Comparison of ENCODE assay signal across 3 fruit fly cellular contexts in the genomic region with DNA sequence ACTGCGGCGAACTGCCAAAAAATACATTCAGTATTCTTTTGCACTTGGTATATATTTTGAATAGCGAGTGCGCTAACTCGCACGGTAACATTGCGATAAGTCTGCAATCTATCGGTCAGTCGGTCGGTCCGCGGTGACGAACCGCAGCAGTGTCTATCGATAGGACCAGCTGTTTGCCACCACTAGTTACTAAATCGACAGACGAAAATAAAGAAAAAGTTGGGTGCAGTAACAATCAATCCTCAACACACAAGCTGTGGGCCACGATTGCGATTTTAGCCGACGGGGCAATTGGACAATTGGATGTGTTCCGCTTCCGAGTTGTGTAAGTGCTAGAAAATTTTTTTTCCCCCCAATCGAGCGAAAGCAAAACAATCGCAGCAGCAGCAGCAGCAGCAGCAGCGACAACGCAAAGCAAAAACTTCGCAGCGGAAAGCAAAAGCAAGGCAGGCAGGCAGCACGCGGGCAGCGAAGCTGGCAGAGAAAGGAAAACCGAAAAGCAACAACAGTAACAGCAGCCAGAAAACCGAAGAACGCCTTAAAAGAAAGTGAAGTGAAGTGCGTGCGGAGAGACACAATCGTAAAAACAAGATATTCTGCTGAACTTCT.
TF ChIP-seq lines count a peak whose summit lies in the region.

A gene (plus strand): TSS at position 96 of the 609 bp plus-strand sequence.

TF ChIP-seq in whole organism, adult, 20 proteins besides CTCF, POLR2A, EP300 and RAD21 (continued from another document):
- no peak for TF ChIP-seq CG12768 (GFP tag; optimal IDR thresholded peaks at IDR 0.05; lab: Kevin White, UChicago)
- peak; percentile 73 for TF ChIP-seq bab1 (GFP tag; optimal IDR thresholded peaks at IDR 0.05; lab: Kevin White, UChicago)
- peak; percentile 1 for TF ChIP-seq CG11617 (GFP tag; optimal IDR thresholded peaks at IDR 0.05; lab: Kevin White, UChicago)

TF ChIP-seq in whole organism, embryonic, 481 proteins besides CTCF, POLR2A, EP300 and RAD21 (continued from another document and continues in another):
- TF ChIP-seq Fer1 (GFP tag; optimal IDR thresholded peaks at IDR 0.05; lab: Kevin White, UChicago) = peak; percentile 47
- TF ChIP-seq CG6791 (GFP tag; IDR thresholded peaks at IDR 0.05; lab: Robert Waterston, UW; ENCODE audit: partially characterized antibody) = peak; percentile 95
- TF ChIP-seq cato (GFP tag; optimal IDR thresholded peaks at IDR 0.05; lab: Kevin White, UChicago; ENCODE audit: borderline replicate concordance) = no peak
- TF ChIP-seq gem (tag; optimal IDR thresholded peaks at IDR 0.05; lab: Kevin White, UChicago) = no peak
- no peak for TF ChIP-seq sima (GFP tag; optimal IDR thresholded peaks at IDR 0.05; lab: Kevin White, UChicago)
- TF ChIP-seq cwo (GFP tag; optimal IDR thresholded peaks at IDR 0.05; lab: Kevin White, UChicago) = no peak
- no peak for TF ChIP-seq CG12071 (GFP tag; optimal IDR thresholded peaks at IDR 0.05; lab: Kevin White, UChicago)
- TF ChIP-seq dan (GFP tag; IDR thresholded peaks at IDR 0.05; lab: Robert Waterston, UW) = no peak
- TF ChIP-seq Doc3 (GFP tag; IDR thresholded peaks at IDR 0.05; lab: Robert Waterston, UW; ENCODE audit: partially characterized antibody) = peak; percentile 72
- TF ChIP-seq prd (optimal IDR thresholded peaks at IDR 0.05; lab: Kevin White, UChicago) = no peak
- no peak for TF ChIP-seq prd (GFP tag; IDR thresholded peaks at IDR 0.05; lab: Robert Waterston, UW)
- no peak for TF ChIP-seq CG5180 (GFP tag; optimal IDR thresholded peaks at IDR 0.05; lab: Kevin White, UChicago)
- TF ChIP-seq fd96Cb (tag; optimal IDR thresholded peaks at IDR 0.05; lab: Kevin White, UChicago) = no peak
- no peak for TF ChIP-seq CG18262 (tag; optimal IDR thresholded peaks at IDR 0.05; lab: Kevin White, UChicago)
- no peak for TF ChIP-seq CG10979 (tag; optimal IDR thresholded peaks at IDR 0.05; lab: Kevin White, UChicago)
- TF ChIP-seq sob (GFP tag; IDR thresholded peaks at IDR 0.05; lab: Robert Waterston, UW) = 0 out of 2 replicates have a peak, but pooled peaks have one; percentile 29
- no peak for TF ChIP-seq CG18619 (GFP tag; optimal IDR thresholded peaks at IDR 0.05; lab: Kevin White, UChicago)
- TF ChIP-seq Antp (GFP tag; optimal IDR thresholded peaks at IDR 0.05; lab: Kevin White, UChicago) = no peak
- TF ChIP-seq CG16779 (GFP tag; IDR thresholded peaks at IDR 0.05; lab: Robert Waterston, UW) = no peak
- no peak for TF ChIP-seq CG12299 (tag; optimal IDR thresholded peaks at IDR 0.05; lab: Kevin White, UChicago)
- no peak for TF ChIP-seq HHEX (GFP tag; optimal IDR thresholded peaks at IDR 0.05; lab: Kevin White, UChicago)
- no peak for TF ChIP-seq ttk (GFP tag; IDR thresholded peaks at IDR 0.05; lab: Robert Waterston, UW)
- no peak for TF ChIP-seq Spps (tag; optimal IDR thresholded peaks at IDR 0.05; lab: Kevin White, UChicago)
- no peak for TF ChIP-seq H15 (GFP tag; IDR thresholded peaks at IDR 0.05; lab: Robert Waterston, UW)
- TF ChIP-seq CG17361 (GFP tag; IDR thresholded peaks at IDR 0.05; lab: Robert Waterston, UW) = no peak
- TF ChIP-seq gfzf (GFP tag; optimal IDR thresholded peaks at IDR 0.05; lab: Kevin White, UChicago) = peak; percentile 74
- TF ChIP-seq CG7987 (GFP tag; optimal IDR thresholded peaks at IDR 0.05; lab: Kevin White, UChicago) = peak; percentile 20
- TF ChIP-seq salm (tag; optimal IDR thresholded peaks at IDR 0.05; lab: Kevin White, UChicago) = no peak
- no peak for TF ChIP-seq luna (GFP tag; optimal IDR thresholded peaks at IDR 0.05; lab: Kevin White, UChicago)
- no peak for TF ChIP-seq CG6272 (GFP tag; IDR thresholded peaks at IDR 0.05; lab: Robert Waterston, UW)
- no peak for TF ChIP-seq H2.0 (GFP tag; IDR thresholded peaks at IDR 0.05; lab: Robert Waterston, UW)
- TF ChIP-seq bigmax (GFP tag; optimal IDR thresholded peaks at IDR 0.05; lab: Kevin White, UChicago) = no peak
- no peak for TF ChIP-seq fd64A (GFP tag; optimal IDR thresholded peaks at IDR 0.05; lab: Kevin White, UChicago)
- no peak for TF ChIP-seq BtbVII (GFP tag; optimal IDR thresholded peaks at IDR 0.05; lab: Kevin White, UChicago)
- TF ChIP-seq sens-2 (GFP tag; IDR thresholded peaks at IDR 0.05; lab: Robert Waterston, UW) = no peak
- no peak for TF ChIP-seq CG43689 (GFP tag; IDR thresholded peaks at IDR 0.05; lab: Robert Waterston, UW)
- TF ChIP-seq az2 (GFP tag; optimal IDR thresholded peaks at IDR 0.05; lab: Kevin White, UChicago) = no peak
- TF ChIP-seq ATbp (GFP tag; optimal IDR thresholded peaks at IDR 0.05; lab: Kevin White, UChicago) = no peak
- no peak for TF ChIP-seq bsh (GFP tag; optimal IDR thresholded peaks at IDR 0.05; lab: Kevin White, UChicago)
- peak; percentile 77 for TF ChIP-seq CG1603 (tag; optimal IDR thresholded peaks at IDR 0.05; lab: Kevin White, UChicago)
- TF ChIP-seq al (GFP tag; IDR thresholded peaks at IDR 0.05; lab: Robert Waterston, UW) = no peak
- TF ChIP-seq D (optimal IDR thresholded peaks at IDR 0.05; lab: Kevin White, UChicago) = no peak
- TF ChIP-seq D (GFP tag; optimal IDR thresholded peaks at IDR 0.05; lab: Kevin White, UChicago) = no peak
- TF ChIP-seq CG14860 (GFP tag; IDR thresholded peaks at IDR 0.05; lab: Robert Waterston, UW; ENCODE audit: partially characterized antibody) = peak; percentile 79
- TF ChIP-seq Nf-YC (tag; optimal IDR thresholded peaks at IDR 0.05; lab: Kevin White, UChicago) = peak; percentile 6
- no peak for TF ChIP-seq MTF-1 (GFP tag; optimal IDR thresholded peaks at IDR 0.05; lab: Kevin White, UChicago; ENCODE audit: borderline replicate concordance)
- TF ChIP-seq CG12219 (GFP tag; optimal IDR thresholded peaks at IDR 0.05; lab: Kevin White, UChicago) = no peak
- no peak for TF ChIP-seq usp (GFP tag; optimal IDR thresholded peaks at IDR 0.05; lab: Kevin White, UChicago)
- TF ChIP-seq Chrac-16 (GFP tag; optimal IDR thresholded peaks at IDR 0.05; lab: Kevin White, UChicago) = no peak
- no peak for TF ChIP-seq ranshi (GFP tag; IDR thresholded peaks at IDR 0.05; lab: Robert Waterston, UW)
- peak; percentile 91 for TF ChIP-seq unc-4 (GFP tag; IDR thresholded peaks at IDR 0.05; lab: Robert Waterston, UW; ENCODE audit: partially characterized antibody)
- no peak for TF ChIP-seq CG33557 (GFP tag; optimal IDR thresholded peaks at IDR 0.05; lab: Kevin White, UChicago)
- TF ChIP-seq CG14965 (GFP tag; optimal IDR thresholded peaks at IDR 0.05; lab: Kevin White, UChicago; ENCODE audit: borderline replicate concordance) = no peak
- TF ChIP-seq CG9437 (GFP tag; optimal IDR thresholded peaks at IDR 0.05; lab: Kevin White, UChicago) = no peak
- TF ChIP-seq D19B (GFP tag; optimal IDR thresholded peaks at IDR 0.05; lab: Kevin White, UChicago) = no peak
- TF ChIP-seq Dbx (GFP tag; IDR thresholded peaks at IDR 0.05; lab: Robert Waterston, UW) = peak; percentile 35; the same call in 1 of the 3 replicates
- TF ChIP-seq org-1 (GFP tag; optimal IDR thresholded peaks at IDR 0.05; lab: Kevin White, UChicago) = no peak
- TF ChIP-seq slou (GFP tag; optimal IDR thresholded peaks at IDR 0.05; lab: Kevin White, UChicago) = no peak
- no peak for TF ChIP-seq Hr3 (GFP tag; optimal IDR thresholded peaks at IDR 0.05; lab: Kevin White, UChicago)
- no peak for TF ChIP-seq CG31388 (GFP tag; optimal IDR thresholded peaks at IDR 0.05; lab: Kevin White, UChicago)
- no peak for TF ChIP-seq CG30431 (GFP tag; optimal IDR thresholded peaks at IDR 0.05; lab: Kevin White, UChicago)
- no peak for TF ChIP-seq chm (GFP tag; IDR thresholded peaks at IDR 0.05; lab: Robert Waterston, UW)

TF ChIP-seq in whole organism, prepupa, 60 proteins besides CTCF, POLR2A, EP300 and RAD21 (continued from another document):
- TF ChIP-seq CG7368 (GFP tag; optimal IDR thresholded peaks at IDR 0.05; lab: Kevin White, UChicago) (no peak), CG1621 (tag; optimal IDR thresholded peaks at IDR 0.05; lab: Kevin White, UChicago) (no peak), net (GFP tag; optimal IDR thresholded peaks at IDR 0.05; lab: Kevin White, UChicago) (no peak), CG6808 (GFP tag; optimal IDR thresholded peaks at IDR 0.05; lab: Kevin White, UChicago) (no peak), CG6792 (GFP tag; optimal IDR thresholded peaks at IDR 0.05; lab: Kevin White, UChicago) (no peak), dac (GFP tag; optimal IDR thresholded peaks at IDR 0.05; lab: Kevin White, UChicago) (no peak), CG6163 (GFP tag; IDR thresholded peaks at IDR 0.05; lab: Robert Waterston, UW) (no peak), Ets21C (GFP tag; optimal IDR thresholded peaks at IDR 0.05; lab: Kevin White, UChicago) (no peak), Smox (GFP tag; optimal IDR thresholded peaks at IDR 0.05; lab: Kevin White, UChicago) (no peak), Hr39 (GFP tag; optimal IDR thresholded peaks at IDR 0.05; lab: Kevin White, UChicago) (no peak), CG10669 (GFP tag; optimal IDR thresholded peaks at IDR 0.05; lab: Kevin White, UChicago) (no peak), Blimp-1 (GFP tag; optimal IDR thresholded peaks at IDR 0.05; lab: Kevin White, UChicago) (peak; percentile 96), CG31627 (GFP tag; optimal IDR thresholded peaks at IDR 0.05; lab: Kevin White, UChicago) (no peak), Eip78C (GFP tag; lab: Kevin White, UChicago) (peak; percentile 74), Sox14 (GFP tag; optimal IDR thresholded peaks at IDR 0.05; lab: Kevin White, UChicago) (peak; percentile 22), ss (GFP tag; optimal IDR thresholded peaks at IDR 0.05; lab: Kevin White, UChicago) (peak in 1 of 2 experiments; percentile 43), Eip75B (GFP tag; optimal IDR thresholded peaks at IDR 0.05; lab: Kevin White, UChicago) (no peak), topi (GFP tag; optimal IDR thresholded peaks at IDR 0.05; lab: Kevin White, UChicago) (no peak), OdsH (GFP tag; optimal IDR thresholded peaks at IDR 0.05; lab: Kevin White, UChicago) (no peak), Gug (GFP tag; IDR thresholded peaks at IDR 0.05; lab: Robert Waterston, UW) (no peak), eg (GFP tag; IDR thresholded peaks at IDR 0.05; lab: Robert Waterston, UW) (0 out of 3 replicates have a peak, but pooled peaks have one; percentile 30), Eip93F (GFP tag; optimal IDR thresholded peaks at IDR 0.05; lab: Kevin White, UChicago) (no peak), spab (GFP tag; optimal IDR thresholded peaks at IDR 0.05; lab: Kevin White, UChicago) (no peak), fd59A (GFP tag; optimal IDR thresholded peaks at IDR 0.05; lab: Kevin White, UChicago) (no peak), Hr4 (GFP tag; optimal IDR thresholded peaks at IDR 0.05; lab: Kevin White, UChicago) (no peak), cyc (GFP tag; optimal IDR thresholded peaks at IDR 0.05; lab: Kevin White, UChicago) (peak; percentile 24), fkh (GFP tag; optimal IDR thresholded peaks at IDR 0.05; lab: Kevin White, UChicago) (no peak), vri (GFP tag; optimal IDR thresholded peaks at IDR 0.05; lab: Kevin White, UChicago) (no peak), dsx (GFP tag; optimal IDR thresholded peaks at IDR 0.05; lab: Kevin White, UChicago; ENCODE audit: poor library complexity, severe bottlenecking) (no peak), fd85E (GFP tag; optimal IDR thresholded peaks at IDR 0.05; lab: Kevin White, UChicago) (no peak), CG11762 (GFP tag; optimal IDR thresholded peaks at IDR 0.05; lab: Kevin White, UChicago; ENCODE audit: insufficient read depth) (no peak), Lpt (GFP tag; optimal IDR thresholded peaks at IDR 0.05; lab: Kevin White, UChicago) (no peak), CG3919 (GFP tag; optimal IDR thresholded peaks at IDR 0.05; lab: Kevin White, UChicago) (peak; percentile 40), lz (GFP tag; optimal IDR thresholded peaks at IDR 0.05; lab: Kevin White, UChicago) (peak; percentile 9), CG10631 (GFP tag; optimal IDR thresholded peaks at IDR 0.05; lab: Kevin White, UChicago) (no peak), CG8119 (GFP tag; IDR thresholded peaks at IDR 0.05; lab: Robert Waterston, UW) (no peak; the same call in 2 of the 3 replicates), CG8632 (GFP tag; optimal IDR thresholded peaks at IDR 0.05; lab: Kevin White, UChicago) (no peak), Ets96B (tag; optimal IDR thresholded peaks at IDR 0.05; lab: Kevin White, UChicago) (no peak), CG15336 (GFP tag; IDR thresholded peaks at IDR 0.05; lab: Robert Waterston, UW) (0 out of 2 replicates have a peak, but pooled peaks have one; percentile 31), CG6854 (GFP tag; optimal IDR thresholded peaks at IDR 0.05; lab: Kevin White, UChicago) (peak; percentile 20), CG11902 (GFP tag; optimal IDR thresholded peaks at IDR 0.05; lab: Kevin White, UChicago) (no peak)
